2 worm cellular contexts compared by ENCODE assay signal in the genomic region with DNA sequence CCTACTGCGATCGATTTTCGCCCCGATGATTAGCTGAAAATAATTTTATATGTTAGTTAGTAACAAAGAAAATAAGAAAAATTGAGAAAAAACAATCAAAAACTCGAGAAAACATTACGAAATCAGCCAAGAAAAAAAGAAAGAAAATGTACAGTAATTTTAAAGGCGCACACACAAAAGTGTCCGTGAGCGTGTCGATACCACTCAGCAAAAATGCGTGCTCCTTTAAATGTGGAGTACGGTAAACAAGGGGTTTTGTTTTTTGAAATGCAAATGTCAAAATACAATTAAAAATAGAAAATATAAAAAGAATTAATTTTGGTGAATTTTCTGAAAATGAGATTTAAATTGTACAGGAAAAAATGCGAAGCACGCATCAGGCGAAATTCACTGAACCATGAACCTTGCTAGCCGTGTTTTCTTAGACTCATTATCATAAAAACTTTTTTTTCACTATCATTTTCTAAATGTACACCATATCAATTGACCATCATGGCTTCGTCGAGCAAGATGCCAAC.
TF ChIP-seq lines count a peak whose summit lies in the region.

A gene (plus strand): TSS at position 468 of the 518 bp plus-strand sequence.

TF ChIP-seq in whole organism, L4 larva, 104 proteins besides CTCF, POLR2A, EP300 and RAD21:
- TF ChIP-seq gei-8 (GFP tag; optimal IDR thresholded peaks at IDR 0.05; lab: Kevin White, UChicago), result no peak
- no peak for TF ChIP-seq nhr-28 (tag; optimal IDR thresholded peaks at IDR 0.05; lab: Kevin White, UChicago)
- no peak for TF ChIP-seq nhr-102 (tag; optimal IDR thresholded peaks at IDR 0.05; lab: Kevin White, UChicago)
- no peak for TF ChIP-seq snpc-4 (tag; optimal IDR thresholded peaks at IDR 0.05; lab: Kevin White, UChicago)
- no peak for TF ChIP-seq php-3 (GFP tag; IDR thresholded peaks at IDR 0.05; lab: Robert Waterston, UW)
- TF ChIP-seq snpc-1.2 (GFP tag; IDR thresholded peaks at IDR 0.05; lab: Robert Waterston, UW), result 0 out of 2 replicates have a peak, but pooled peaks have one; percentile 17
- TF ChIP-seq zfp-3 (GFP tag; conservative IDR thresholded peaks at IDR 0.05; lab: Robert Waterston, UW), result no peak

TF ChIP-seq in whole organism, young adult, 124 proteins besides CTCF, POLR2A, EP300 and RAD21:
- no peak for TF ChIP-seq athp-1 (tag; optimal IDR thresholded peaks at IDR 0.05; lab: Kevin White, UChicago)
- no peak for TF ChIP-seq C06A6.2 (GFP tag; conservative IDR thresholded peaks at IDR 0.05; lab: Robert Waterston, UW)
- TF ChIP-seq F10E7.11 (tag; optimal IDR thresholded peaks at IDR 0.05; lab: Kevin White, UChicago), result no peak
- TF ChIP-seq F33H1.4 (GFP tag; IDR thresholded peaks at IDR 0.05; lab: Robert Waterston, UW), result peak; percentile 73
- TF ChIP-seq madf-6 (GFP tag; IDR thresholded peaks at IDR 0.05; lab: Robert Waterston, UW), result peak; percentile 72
- peak; percentile 85 for TF ChIP-seq lsl-1 (GFP tag; optimal IDR thresholded peaks at IDR 0.05; lab: Kevin White, UChicago)
- no peak for TF ChIP-seq ceh-100 (GFP tag; IDR thresholded peaks at IDR 0.05; lab: Robert Waterston, UW)
- peak; percentile 45 for TF ChIP-seq xnd-1 (tag; optimal IDR thresholded peaks at IDR 0.05; lab: Kevin White, UChicago)
